Fruit fly (Drosophila melanogaster): Measurements from ENCODE around the gene ich.

ich gene

DNA sequence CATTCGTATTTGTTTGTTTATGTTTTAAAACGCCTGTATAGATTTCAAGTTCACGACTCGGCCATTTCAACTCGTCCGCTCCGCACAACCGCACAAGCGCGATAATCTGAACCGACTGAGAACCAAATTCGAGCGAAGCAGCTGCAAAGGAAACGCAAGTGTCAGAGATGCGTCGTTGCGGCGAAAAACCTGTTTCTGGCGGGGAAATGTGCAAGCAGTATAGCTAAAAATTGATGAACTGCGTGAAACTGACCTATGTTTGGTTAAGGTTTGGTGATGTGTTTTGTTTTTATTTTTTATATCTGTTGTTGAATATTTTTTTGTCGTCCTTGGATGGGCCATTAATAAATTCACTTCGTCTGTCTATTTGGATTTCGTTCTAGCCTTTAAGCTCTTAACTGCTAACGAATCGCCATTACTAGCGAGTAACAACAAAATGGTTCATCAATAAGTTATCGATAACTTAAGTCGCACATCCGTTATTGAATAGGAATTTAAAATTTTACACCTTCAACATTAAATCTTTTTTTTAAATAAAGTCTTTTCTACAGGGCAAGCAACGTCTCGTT is 31.0 kb downstream of the ich start, which contains the start of gene pyd:
Gene pyd, minus strand, starts transcription at position 120 of the 569 bp plus-strand sequence.
- TF ChIP-seq noc (tag; optimal IDR thresholded peaks at IDR 0.05), result peak; percentile 14

DNA sequence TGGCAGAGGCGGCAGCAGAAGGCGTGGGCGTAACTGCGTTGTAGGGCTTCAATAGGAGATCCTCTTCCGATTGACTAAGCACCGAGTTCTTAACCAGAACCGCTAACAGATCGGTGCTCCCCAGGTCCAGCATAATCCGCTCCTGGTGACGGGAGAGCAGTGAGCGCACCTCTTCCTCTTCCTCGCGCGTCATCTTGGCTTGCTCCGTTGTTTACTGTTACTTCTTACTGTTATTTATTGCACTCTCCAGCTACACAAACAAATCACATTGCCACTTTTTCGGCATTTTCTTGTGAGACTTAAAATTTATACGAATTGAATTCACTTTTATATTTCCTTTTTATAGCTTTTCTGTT is 31.8 kb downstream of the ich start:
- TF ChIP-seq noc (tag; optimal IDR thresholded peaks at IDR 0.05), result no peak

DNA sequence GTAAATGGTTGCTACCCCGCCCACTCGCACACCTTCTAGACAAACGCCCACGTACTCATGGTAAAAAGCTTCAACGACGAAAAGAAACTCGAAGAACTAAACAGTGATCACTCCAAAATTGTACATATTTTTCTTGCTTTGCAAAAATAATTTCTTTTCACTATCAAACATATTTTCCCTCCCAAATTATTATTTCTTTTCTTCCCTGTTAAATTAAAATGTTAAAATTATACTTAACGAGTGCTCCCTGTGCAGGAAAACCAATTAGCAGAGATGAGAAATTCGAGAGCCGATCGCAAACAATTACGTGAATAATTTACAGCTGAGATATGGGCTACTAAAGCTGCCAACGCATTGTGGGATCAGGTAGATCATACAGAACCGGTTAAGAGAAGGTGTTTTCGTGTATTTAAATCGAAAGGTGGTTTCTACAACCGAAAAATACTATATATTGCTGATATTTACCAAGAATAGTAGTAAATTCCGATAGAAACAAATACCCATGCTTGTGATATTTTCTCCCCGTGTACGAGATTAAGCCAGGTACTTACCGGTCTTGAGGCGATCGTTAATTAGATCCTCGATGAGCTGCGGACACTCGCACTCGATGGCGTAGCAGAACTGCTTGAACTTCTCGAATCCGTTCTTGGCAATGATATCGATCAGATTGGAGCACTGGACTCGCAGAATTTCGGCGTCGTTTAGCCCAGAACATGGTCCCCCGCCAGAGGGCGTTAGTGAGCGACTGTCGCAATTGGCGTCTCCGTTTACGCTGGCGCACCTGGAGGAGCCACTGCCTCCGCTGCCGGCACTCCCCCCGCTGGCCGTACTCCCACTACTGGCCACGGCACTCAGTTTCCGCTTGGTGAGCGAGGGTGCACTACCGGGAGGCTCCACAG is 32.4 kb downstream of the ich start:
- TF ChIP-seq noc (tag; optimal IDR thresholded peaks at IDR 0.05), result peak; percentile 74

DNA sequence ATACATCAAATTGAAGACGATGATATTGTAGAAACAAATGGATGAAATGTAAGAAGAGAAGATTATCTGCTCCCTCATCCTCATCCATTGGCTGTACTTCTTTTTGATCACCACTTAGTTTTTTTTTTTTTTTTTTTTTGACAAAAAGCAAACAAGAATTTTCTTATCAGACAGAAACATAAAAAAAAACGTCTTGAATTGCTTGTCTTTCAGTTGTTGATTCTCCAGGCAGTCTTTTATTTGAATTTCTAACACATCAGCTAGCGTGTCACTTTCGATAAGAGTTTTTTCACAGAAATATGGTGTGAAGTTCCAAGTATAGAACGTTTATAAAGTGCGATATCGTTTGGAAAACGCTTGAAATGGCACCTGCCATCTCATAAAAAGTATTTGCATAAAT is 33.1 kb downstream of the ich start:
- TF ChIP-seq noc (tag; optimal IDR thresholded peaks at IDR 0.05), result no peak

DNA sequence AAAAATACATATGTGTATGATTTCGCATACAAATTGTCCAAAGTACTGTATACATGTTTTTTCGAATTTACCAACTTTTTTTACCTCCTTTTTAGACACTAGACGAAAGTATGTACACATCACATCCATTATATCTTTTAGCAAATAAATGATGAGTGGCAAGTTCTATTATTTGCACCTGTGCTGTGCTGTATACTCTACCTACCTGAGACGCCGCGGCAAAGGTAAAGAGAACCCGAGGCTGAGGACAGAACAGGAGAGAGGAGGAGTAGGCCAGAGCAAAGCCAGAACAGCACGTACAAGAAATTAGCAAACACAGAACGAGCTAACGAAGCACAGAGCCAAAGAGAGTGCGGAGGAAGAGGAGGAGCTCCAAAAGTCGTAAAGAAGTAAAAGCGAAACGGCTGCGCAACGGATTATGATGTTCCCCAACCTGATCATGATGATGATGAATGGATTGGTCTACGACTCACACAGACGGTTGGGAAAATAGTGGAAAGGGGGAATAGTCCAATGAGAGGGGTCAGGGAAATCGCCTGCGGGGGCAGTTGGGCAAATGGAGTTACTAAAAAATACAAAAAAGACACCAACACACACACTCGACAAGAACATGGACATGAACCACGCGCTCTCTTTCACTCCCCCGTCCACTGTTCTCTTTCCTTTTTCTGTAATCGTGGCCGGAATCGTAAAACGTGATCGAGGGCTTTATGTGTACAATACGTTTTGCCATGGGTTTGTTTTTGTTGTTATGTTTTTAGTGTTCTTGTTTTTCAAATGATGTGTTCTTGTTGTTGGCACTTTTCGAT is 34.8 kb downstream of the ich start:
- TF ChIP-seq noc (tag; optimal IDR thresholded peaks at IDR 0.05), result peak; percentile 72

DNA sequence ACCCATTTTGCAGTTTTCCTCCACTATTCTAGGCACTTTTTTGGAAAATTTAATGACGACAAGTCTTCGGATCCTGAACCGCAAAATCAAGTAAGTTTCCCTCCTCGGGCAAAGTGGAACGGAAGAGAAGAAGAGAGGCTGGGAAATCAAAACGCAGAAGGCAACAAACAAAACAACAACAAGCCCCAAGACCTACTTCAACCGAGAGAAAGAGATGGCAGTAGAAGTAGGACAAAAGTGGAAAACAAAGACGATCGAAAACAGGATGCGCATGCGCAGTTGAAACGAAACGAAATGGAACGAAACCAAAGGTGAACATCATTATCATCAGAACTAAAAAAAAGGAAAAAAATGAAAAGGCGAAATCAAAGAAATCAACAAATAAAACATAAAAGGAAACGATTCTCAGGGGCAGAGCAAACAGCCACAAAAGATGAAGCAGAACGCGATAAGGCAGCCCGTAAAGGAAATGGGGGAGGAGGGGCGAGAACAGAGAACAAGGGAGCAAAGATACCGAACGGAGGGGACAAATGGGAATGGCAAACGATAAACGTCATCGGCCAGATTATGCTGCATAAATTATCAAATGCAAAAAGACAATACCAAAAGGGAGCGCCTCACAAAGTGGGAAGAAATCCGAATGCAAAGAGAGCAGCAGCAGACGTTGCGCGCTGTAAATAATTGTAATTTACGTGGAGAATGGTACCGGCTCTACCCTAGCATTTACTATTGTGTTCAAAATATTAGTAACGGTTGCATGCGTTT is 35.6 kb downstream of the ich start:
- no peak for TF ChIP-seq noc (tag; optimal IDR thresholded peaks at IDR 0.05)

DNA sequence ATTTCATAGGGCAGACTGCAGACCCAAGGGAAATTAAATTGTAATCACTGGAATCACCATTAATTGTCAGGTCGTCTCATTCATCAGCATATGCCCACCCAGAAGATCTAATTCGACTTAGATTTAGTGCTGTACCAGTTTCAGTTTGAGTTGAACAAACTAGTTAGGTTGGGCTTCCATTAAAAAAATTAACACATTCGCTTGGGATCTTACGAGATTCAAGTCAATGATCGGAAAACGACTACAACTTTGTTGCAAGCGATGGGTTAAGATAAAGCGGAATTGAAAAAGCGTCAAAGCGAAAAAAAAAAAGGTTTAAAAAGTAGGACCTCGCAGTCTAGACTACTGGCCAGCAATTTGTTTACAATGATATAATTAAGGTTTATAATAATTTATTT is 36.3 kb downstream of the ich start:
- TF ChIP-seq noc (tag; optimal IDR thresholded peaks at IDR 0.05), result no peak

DNA sequence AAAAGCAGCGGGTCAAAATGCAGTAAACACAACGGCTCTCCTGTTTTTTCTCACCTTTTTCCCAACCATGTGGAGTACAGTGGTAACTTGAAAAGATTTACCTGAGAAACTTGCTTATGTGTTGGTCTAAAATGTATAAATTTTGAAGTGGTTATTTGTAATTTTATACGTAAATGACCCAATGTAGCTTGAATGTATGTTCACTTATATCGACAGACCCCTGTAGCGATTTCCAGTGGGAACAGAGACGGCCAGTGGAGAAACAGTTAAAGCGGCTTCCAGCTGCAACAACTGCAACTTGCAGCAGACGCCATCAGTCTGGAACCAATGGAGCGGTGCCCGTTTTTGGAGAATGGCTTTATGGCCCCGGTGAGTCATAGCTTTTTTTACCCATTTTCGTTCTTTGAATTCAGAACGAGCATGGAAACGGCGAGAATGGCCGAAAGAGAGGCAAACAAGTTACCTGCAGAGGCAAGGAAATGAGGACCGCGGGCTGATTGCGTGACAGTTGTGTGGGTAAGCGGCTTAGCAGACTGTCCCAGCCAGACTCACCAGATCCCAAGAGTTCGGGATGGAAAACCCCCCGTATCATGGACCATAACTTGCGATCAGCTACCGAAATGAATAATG is 36.8 kb downstream of the ich start:
- no peak for TF ChIP-seq noc (tag; optimal IDR thresholded peaks at IDR 0.05)

DNA sequence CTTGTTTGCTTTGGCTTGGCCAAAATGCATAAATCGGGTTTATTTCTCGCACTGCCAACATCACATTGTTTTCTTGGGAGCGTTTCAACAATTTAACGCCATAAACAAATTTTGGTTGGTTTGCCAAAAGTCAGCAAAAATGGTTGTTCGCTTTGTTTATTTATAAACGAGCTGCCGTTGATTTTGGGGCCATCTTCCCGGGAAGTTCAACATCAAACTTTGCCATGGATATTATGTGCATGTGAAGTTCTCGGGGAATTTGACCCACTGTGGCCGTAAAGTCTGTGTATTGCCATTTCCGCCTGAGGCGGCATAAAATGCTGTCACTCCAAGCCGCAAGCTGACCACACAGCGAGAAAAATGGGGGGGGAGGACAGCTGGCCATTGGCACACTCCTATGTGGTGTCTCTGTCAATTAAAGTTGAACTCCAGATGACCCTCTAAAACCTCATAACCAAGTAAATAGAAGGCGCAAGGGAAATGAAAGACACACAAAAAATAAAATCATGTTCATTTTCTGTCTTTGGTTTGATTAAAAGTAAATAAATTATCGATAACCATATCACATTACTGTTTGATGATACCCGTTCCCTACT is 39.0 kb downstream of the ich start:
- TF ChIP-seq noc (tag; optimal IDR thresholded peaks at IDR 0.05), result no peak

DNA sequence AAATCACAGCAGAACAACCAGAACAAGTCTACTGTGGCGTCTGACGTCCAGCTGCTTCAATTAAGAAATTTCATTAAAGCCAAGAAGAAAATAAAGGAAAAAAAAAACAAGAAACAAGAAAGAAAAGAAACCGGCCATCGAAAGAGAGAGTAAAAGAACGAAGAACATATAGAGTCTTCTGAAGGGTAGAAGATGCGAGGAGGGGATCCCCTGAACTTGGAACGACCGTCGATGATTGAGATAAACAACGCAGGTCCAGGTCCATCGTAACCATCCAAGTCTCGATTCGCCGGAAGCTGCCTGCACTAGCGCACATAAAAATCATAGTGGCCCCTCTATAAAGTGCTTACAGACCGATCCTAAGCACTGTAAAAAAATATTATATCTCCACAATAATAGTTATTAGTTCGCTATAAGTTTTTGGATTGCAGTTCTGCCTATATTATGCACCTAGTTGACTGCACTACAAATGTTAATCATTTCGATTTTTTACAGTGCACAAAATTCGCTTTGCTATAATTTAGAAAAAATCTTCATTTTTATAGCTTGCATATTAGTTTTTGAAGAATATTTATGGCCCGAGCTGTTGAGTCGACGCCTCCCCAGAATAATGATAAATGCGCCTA is 40.1 kb downstream of the ich start:
- TF ChIP-seq noc (tag; optimal IDR thresholded peaks at IDR 0.05), result no peak

DNA sequence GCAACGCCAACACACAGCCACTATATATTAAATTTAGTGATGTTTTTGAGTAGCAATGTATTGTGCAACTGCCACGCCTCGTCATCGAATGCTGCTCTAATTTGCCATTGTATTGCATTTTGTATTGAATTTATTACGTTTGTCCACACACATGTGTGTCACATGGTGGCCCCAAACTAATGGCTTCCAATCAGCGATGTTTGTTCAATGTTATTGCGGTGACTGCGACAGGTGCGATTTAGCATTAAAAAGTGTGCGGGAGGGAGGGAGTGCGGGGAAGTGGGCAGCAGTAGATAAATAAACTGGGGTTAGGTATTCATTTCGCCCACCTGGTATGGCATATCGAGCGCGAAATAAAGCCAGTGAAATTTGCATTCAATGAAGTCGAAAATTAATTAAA is 41.0 kb downstream of the ich start:
- no peak for TF ChIP-seq noc (tag; optimal IDR thresholded peaks at IDR 0.05)

DNA sequence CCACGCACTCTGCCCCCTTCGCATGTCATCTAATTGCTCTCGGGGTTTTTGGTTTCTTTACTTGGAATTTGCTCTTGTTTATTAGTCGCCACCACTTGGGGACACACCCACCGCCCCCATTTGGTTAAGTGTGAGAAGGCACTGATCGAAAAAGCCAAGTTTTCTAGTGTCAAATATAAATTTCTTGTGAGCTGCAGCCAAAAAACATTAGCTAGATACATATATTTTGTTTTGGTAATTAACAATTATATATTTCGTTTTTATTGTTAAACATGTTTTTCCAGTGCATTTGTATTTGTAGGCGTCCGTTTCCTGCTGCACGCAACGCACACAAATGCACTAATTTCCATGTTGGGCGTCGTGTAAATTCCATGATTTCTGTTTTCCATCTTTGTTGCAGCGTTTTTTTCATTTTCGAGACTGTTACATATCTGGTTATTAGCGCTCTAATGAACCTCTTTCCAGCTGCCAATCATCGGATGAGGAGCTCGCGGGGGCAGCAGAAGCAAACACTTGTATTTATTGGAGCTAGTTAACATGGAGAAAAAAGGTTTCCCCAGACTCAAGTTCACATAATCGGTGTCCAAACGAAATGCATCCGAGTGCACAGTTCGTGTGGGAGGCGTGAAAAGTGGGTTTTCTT is 42.6 kb downstream of the ich start:
- no peak for TF ChIP-seq noc (tag; optimal IDR thresholded peaks at IDR 0.05)

DNA sequence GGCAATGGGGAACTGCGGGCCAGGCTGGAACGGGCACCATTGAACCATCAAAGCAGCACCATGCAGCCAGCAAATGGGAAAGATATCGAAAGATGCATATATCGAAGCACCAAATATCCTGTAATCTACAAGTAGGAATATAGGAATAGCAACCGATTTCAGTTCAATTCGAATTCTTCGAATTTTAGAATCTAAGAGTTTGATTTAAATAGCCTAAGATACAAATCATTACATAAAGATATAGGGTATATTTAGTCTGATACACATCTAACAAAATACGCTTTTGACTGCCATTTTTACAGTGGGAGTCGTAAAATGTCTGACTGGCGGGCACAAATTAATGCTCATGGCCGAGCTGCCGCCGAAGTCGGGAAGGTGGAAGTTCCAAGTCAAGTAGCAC is 44.0 kb downstream of the ich start:
- no peak for TF ChIP-seq noc (tag; optimal IDR thresholded peaks at IDR 0.05)

All from whole organism, larva.